Worm (Caenorhabditis elegans) whole organism, L4/young adult: ENCODE results near the gene K10D2.8.

ENCODE experiments used
- W03F9.2 ChIP-seq: fragments of 150-350 bp; optimal IDR thresholded peaks from 2 replicates; lab custom pipeline; 2014; ENCODE audit warnings: missing biosample characterization, missing genetic modification characterization
- dao-5 ChIP-seq: sonication (generic microtip); optimal IDR thresholded peaks from 2 replicates; lab custom pipeline; 2016; ENCODE audit warnings: missing genotype, missing genetic modification characterization, moderate library complexity, missing compliant biosample characterization
- him-1 ChIP-seq: sonication (generic microtip); optimal IDR thresholded peaks from 2 replicates; lab custom pipeline; 2016; ENCODE audit warnings: missing genotype, missing genetic modification reagents, missing genetic modification characterization, missing compliant biosample characterization

Gene K10D2.8

DNA sequence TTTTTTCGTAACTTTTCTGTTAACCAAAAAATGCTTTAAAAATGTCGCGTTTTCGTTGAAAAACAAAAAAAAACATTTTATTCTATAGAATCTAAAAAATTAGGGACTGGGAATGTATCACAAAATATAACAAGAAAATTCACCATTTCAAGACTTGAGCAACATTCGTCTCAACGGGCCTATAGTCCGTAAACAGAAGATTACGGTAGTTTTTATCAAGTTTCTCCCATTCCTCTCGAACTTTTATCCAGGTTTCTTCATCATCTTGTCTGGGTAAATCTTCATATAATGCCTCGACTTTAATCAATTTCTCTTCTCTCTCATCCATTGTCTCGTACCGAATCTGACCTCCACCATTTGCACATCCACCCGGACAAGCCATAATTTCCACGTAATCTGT, 33.1 kb upstream of the K10D2.8 start:
- TF ChIP-seq dao-5 (no peak), him-1 (tag; lab: Kevin White, UChicago) (no peak), W03F9.2 (tag; lab: Kevin White, UChicago) (no peak)

DNA sequence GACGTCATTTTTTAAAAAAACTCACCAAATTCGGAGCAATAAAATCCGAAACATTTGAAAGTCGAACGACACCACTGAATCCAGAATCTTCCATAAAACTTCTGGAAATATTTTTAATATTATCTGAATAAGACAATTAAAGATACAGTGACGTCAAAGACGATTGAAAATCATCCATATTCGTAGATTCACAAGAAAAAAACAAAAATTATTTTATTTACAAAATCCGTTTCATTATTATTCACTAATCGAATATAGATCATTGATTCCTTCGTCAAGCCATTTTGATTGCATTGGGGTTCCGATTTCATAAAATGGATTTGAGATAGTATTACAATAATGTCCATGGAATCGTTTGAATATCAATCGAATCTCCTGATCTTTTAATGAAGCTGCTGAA, 29.9 kb upstream of the K10D2.8 start, which contains the start of gene oxy-4:
Gene oxy-4, minus strand, starts transcription at position 101 of the 400 bp plus-strand sequence.
- no peak for TF ChIP-seq him-1 (tag; lab: Kevin White, UChicago)
- no peak for TF ChIP-seq W03F9.2 (tag; lab: Kevin White, UChicago)
- TF ChIP-seq dao-5, result no peak

DNA sequence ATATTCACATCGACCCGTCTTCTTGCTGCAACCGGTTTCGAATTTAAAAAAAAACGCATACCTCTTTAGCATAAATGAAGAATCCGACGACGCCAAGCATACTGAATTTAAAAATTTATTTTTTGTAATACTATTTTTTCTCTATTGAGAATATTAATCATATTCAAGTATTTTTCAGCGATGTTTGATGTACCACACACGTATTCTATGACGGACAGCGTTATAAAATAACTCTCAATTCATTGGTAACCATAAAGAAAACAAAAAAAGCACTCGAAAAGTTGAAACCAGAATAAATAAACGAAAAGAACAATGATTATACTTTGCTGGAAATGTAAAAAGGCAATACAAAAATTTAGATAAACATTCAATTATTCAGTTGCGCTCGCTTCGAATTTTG, 29.0 kb upstream of the K10D2.8 start, which contains the start of gene T10F2.5:
Gene T10F2.5, minus strand, starts transcription at position 101 of the 400 bp plus-strand sequence.
- no peak for TF ChIP-seq him-1 (tag; lab: Kevin White, UChicago)
- no peak for TF ChIP-seq W03F9.2 (tag; lab: Kevin White, UChicago)
- TF ChIP-seq dao-5, result no peak

DNA sequence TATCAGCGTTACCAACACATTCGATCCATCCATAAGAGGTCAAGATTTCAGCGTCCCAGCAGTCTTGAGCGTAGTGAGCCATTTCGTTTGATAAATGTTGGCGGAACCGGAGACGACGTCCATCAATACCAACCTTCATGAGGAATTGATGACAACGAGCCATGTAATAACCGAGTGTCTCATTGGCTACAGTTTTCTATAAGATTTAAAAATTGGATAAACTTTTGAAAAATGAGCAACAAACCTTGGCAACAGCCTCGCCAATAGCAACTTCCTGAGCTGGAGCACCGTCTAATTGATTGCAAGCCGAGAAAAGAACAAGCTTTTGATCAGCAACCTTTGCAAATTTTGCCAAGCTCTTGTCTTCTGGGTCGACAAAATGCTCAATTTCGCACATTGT, 27.7 kb upstream of the K10D2.8 start:
- no peak for TF ChIP-seq W03F9.2 (tag; lab: Kevin White, UChicago)
- no peak for TF ChIP-seq him-1 (tag; lab: Kevin White, UChicago)
- TF ChIP-seq dao-5, result no peak

DNA sequence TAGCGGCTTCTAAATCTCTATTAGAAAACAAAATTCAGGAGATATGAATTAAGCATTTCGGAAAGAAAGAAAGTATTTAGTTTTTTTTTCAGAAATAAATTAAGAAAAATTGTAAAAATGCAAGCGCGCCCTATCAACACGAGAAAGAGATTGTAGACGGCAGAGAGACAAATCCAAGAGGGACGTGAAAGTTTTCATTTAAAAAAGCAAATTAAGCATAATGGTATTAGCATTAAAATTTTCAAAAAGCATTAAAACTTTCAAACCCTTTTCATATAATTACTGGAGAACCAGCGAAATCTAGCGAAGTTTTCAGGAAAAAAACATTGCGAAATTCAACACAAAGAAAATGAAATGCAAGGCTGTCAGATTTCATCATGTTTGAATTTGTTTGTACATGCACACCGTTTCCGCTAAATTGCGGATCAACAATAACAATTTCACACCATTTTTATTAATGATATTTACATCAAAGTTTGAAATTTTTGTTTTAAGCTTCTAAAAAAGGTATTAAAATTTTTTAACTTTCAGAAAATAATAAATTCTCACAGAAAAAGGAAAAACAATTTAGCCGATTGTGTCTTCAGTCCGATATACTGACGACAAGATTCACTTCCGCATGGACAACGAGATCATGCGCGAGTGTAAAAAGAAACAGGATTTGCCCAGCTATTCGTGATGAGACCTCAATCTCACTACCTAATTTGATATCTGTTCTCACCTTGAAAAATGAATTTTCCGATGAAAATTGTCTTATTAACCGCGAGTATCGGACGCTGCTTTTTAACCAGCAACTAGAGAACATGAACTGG, 25.5 kb upstream of the K10D2.8 start, which contains the start of gene gars-1:
Gene gars-1, minus strand, starts transcription at position 808 of the 812 bp plus-strand sequence.
- TF ChIP-seq W03F9.2 (tag; lab: Kevin White, UChicago), result peak; percentile 15
- TF ChIP-seq dao-5, result no peak
- no peak for TF ChIP-seq him-1 (tag; lab: Kevin White, UChicago)

DNA sequence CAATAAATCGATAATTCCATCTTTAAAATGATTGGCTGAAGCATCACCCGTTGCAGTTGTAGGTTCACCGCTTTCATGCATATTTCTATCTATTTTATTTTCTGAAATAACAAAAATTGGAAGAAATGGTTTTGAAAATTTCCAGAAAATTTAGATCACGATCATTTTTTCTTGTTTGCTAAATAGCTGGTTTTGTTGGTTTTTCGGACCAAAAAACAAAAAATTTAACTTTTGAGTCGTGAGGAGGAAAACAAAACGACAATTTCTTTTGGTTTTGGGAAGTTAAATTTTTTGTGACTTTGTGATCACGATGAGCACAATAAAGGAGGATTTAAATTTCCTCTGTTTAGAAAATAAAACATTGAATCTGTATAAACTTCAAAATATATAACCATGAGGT, 23.3 kb upstream of the K10D2.8 start, which contains the start of gene T10F2.2:
Gene T10F2.2, minus strand, starts transcription at position 101 of the 400 bp plus-strand sequence.
- TF ChIP-seq W03F9.2 (tag; lab: Kevin White, UChicago), result no peak
- no peak for TF ChIP-seq dao-5
- no peak for TF ChIP-seq him-1 (tag; lab: Kevin White, UChicago)

DNA sequence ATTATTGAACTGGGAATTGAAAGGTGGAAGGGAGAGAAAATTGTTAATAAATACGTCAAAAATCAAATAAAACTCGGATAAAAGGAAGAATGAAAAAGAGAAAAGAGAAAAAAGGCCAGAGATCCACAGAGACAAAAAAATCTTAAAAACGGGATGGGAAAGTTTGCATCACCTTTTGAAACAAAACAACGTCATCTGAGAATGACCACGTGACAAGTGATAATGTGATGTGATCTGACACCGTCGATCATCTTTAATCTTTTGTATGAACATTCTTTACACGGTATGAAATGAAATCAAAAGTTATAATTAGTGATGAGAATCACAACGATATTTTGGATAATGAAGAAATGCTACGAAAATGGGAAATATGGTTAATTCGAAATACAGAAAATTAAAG, 22.8 kb upstream of the K10D2.8 start:
- TF ChIP-seq him-1 (tag; lab: Kevin White, UChicago), result no peak
- no peak for TF ChIP-seq dao-5
- TF ChIP-seq W03F9.2 (tag; lab: Kevin White, UChicago), result no peak

DNA sequence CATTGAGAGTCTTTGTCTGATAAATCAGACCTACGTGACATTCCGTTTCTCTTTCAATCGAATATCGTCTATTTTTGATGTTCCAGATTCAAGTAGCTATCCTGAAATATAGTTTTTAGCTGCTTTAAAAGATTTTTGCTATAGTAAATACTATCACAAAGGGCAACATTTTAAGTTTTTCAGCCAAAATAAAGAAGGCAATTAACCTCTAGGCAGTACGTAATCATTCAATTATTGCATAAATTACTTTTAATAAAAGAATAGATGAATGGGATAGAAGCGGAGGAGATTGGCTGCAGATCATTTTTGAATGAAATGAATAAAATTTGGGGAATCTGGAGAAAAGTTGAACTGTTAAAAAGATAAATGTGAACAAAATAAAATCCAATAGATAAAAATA, 18.8 kb upstream of the K10D2.8 start, which contains the start of gene ulp-1:
Gene ulp-1, minus strand, starts transcription at position 101 of the 400 bp plus-strand sequence.
- TF ChIP-seq him-1 (tag; lab: Kevin White, UChicago) (no peak), dao-5 (no peak)

DNA sequence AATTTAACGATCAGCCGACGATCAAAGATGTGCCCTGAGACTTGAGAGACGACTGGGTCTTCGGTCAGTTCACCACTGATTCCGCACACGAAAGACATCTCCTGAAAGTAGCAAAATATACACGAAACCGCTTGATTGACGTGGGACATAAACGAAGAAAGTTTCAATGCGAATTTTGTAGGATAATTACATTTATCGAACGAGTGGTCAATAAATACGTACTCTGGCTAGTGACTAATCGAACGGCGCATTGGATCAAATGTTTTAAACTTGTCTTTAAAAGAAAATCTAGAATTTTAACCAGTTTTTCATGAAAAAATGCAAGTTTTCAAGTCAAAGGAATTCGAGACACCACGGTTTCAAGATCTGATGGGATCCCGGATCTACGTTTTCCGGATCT, 16.6 kb upstream of the K10D2.8 start, which contains the start of gene prp-19:
Gene prp-19, minus strand, starts transcription at position 101 of the 400 bp plus-strand sequence.
- TF ChIP-seq W03F9.2 (tag; lab: Kevin White, UChicago), result no peak
- TF ChIP-seq dao-5, result no peak
- TF ChIP-seq him-1 (tag; lab: Kevin White, UChicago), result no peak

DNA sequence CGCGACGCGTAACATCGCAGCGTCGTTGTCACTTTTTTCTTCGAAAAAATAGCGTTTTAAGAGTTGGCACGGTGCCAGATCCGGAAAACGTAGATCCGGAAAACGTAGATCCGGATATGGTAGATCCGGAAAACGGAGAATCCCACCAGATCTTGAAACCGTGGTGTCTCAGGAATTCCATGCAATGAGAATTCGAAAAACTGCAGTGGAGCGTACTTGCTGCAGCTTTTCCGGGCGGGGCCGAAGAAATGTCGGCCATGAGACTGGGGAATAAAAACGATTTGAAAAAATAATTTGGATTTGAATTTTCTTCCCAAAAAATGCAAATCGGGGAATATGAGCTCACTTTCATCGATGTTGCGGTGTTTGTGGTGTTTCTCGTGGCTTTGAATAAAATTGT, 16.1 kb upstream of the K10D2.8 start, which contains the start of gene K10D2.5:
Gene K10D2.5, plus strand, starts transcription at position 251 of the 400 bp plus-strand sequence.
- peak; percentile 86 for TF ChIP-seq him-1 (tag; lab: Kevin White, UChicago)
- TF ChIP-seq dao-5, result no peak
- TF ChIP-seq W03F9.2 (tag; lab: Kevin White, UChicago), result peak; percentile 89

DNA sequence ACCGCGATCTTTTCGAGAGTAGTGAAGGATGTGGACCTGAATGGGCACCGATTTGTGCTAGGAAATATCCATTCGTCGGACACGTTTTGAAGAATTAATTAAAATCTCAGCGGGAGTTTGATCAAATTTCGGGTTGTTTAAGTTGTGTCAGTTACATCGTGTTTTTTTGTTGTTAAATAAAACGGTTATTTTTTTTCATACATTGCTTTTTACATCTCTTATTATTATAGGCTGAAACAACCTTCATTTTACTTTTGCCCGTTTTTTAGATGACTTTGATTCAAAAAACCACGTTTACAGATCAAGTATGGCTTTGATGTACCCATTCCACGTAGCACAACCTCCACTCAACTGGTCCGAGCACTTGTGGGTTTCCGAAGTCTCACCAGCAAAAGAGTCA, 15.4 kb upstream of the K10D2.8 start, which contains the start of gene emb-1:
Gene emb-1, plus strand, starts transcription at position 301 of the 400 bp plus-strand sequence.
- TF ChIP-seq dao-5 (no peak), him-1 (tag; lab: Kevin White, UChicago) (no peak), W03F9.2 (tag; lab: Kevin White, UChicago) (no peak)

DNA sequence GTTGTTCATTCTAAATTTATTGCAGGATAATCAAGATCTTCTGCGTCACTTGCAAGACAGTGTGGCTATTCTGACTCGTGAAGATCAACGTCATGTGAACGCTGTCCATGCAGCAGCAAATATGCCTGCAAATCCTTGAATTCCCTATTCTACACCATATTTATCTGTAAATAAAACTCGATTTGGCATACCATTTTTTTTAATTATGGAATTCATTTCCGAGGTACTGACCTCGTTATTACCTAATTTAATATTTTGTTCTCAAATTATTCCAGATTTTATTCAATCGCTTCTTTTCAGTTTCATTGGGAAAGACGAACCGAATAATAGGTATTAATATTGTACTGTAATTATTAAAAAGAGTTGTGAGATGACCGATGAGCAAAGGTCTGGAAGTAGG, 14.9 kb upstream of the K10D2.8 start, which contains the start of gene cid-1:
Gene cid-1, plus strand, starts transcription at position 301 of the 400 bp plus-strand sequence.
- TF ChIP-seq him-1 (tag; lab: Kevin White, UChicago), result no peak

DNA sequence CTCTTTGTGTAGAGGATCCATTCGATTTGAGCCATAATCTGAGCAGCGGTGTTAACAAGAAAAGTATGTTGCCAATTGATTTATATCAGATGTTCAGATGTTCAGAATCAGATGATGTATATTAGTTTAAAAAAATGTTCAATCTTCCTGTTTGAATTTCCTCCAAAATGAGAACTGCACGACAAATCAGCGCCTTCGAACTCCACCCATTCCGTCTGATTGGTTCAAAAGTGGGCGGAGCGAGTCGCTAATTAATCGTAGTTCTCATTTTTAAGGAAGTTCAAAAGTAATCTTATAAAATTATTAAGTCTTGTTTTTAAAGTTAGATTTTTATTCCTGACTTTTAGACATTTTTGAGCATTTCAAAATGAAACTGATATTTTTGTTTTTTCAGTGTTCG, 9.4 kb upstream of the K10D2.8 start:
- TF ChIP-seq dao-5, result no peak
- no peak for TF ChIP-seq him-1 (tag; lab: Kevin White, UChicago)
- TF ChIP-seq W03F9.2 (tag; lab: Kevin White, UChicago), result no peak

DNA sequence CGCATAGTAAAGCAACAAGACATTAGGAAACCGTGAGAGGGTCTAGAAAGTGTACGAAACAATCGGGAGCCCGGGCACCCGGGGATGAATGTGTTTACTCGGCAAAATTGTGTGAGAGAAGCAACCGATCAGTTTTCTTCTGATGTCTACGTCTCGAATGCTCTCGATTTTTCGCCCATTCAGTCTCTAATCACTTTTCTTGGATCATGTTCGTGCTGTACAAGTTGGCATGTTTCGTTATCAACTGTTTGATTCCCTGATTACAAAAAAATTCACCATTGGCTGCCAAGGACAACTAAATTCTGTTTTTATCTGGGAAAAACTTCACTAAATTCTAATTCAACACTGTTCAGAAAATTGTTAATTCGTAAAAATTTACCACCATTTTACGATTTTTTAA, 7.9 kb upstream of the K10D2.8 start:
- no peak for TF ChIP-seq dao-5
- no peak for TF ChIP-seq him-1 (tag; lab: Kevin White, UChicago)
- no peak for TF ChIP-seq W03F9.2 (tag; lab: Kevin White, UChicago)
